Worm (Caenorhabditis elegans): ENCODE data around the gene Y75B7AL.2.
A peak's percentile ranks its signal among the peaks of the same experiment; 100 is the strongest.

Y75B7AL.2 gene

DNA sequence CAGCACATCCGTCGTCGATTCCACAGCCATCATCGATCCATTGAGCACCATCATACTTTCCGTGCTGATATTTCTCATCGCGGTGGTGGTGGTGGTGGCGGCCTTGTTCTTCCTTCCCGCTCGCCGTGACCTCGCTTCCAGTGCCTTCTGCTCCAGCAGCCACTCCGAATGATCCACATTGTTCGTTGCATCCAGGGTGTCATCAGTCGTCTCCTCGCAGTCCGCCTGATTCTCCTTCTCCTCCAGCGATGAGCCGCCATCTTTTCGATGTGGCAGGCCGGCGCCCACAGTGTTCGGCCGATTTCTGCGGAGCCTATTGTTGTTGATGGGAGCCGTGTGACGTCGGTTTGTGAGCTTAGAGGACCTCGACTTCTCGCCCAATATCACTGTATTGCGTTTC, 20.1 kb upstream of the Y75B7AL.2 start:
- no peak for TF ChIP-seq nhr-120 (GFP tag; IDR thresholded peaks at IDR 0.05)
- TF ChIP-seq egrh-3 (GFP tag; IDR thresholded peaks at IDR 0.05), result peak; percentile 51; the same call in 1 of the 2 replicates
- peak; percentile 84 for TF ChIP-seq zfh-2 (GFP tag; conservative IDR thresholded peaks at IDR 0.05)
- TF ChIP-seq mcd-1 (GFP tag; IDR thresholded peaks at IDR 0.05), result 0 out of 2 replicates have a peak, but pooled peaks have one; percentile 6

DNA sequence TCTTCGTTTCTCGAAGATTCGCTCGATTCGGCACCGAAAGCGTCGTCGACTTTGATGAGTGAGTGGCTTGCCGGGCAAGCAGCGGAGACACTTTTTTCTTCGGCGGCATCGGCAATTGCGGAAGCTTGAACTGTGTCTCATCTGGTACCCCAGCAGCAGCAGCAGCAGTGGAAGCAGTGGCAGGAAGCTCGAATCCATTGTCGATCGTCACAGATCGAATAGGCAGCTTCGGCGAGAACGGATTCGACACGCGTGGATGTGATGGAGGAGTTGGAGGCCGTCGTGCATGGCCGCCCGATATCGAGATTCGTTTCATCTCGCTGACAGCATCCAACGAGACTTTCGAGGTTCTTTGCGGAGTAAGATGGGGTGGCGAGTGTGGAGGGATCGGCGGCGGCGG, 17.1 kb upstream of the Y75B7AL.2 start:
- no peak for TF ChIP-seq Y53G8AR.9 (GFP tag; conservative IDR thresholded peaks at IDR 0.05)
- TF ChIP-seq zfh-2 (GFP tag; conservative IDR thresholded peaks at IDR 0.05), result peak; percentile 78

DNA sequence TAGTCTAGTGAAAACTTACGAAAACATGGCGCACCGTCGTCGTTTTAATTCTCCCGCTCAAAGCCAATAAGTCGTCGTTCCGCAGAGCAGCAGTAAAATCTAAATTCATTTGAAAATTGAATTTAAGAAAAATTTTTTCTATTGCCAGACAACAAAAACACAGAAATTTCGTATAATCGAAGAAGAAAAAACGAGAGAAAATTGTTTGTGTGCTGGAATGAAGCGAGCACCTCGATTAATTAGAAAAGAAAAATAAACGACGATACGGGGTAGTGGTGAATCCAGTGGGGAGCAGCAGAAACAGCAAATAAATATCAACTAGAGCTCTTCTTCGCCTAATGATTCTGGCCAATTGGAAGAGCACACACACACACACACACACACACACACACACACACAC, 13.0 kb upstream of the Y75B7AL.2 start, which contains the start of gene snt-3:
Gene snt-3 (minus strand): TSS at position 101 of the 400 bp plus-strand sequence.
- TF ChIP-seq F55B11.4 (tag; optimal IDR thresholded peaks at IDR 0.05; ENCODE audit: borderline replicate concordance, insufficient read depth) (no peak), ZK185.1 (tag; optimal IDR thresholded peaks at IDR 0.05; ENCODE audit: poor library complexity, severe bottlenecking) (no peak), ztf-6 (GFP tag; IDR thresholded peaks at IDR 0.05) (no peak), F49E8.2 (tag; optimal IDR thresholded peaks at IDR 0.05; ENCODE audit: insufficient read depth) (no peak), ets-4 (GFP tag; optimal IDR thresholded peaks at IDR 0.05) (no peak), Y56A3A.18 (GFP tag; IDR thresholded peaks at IDR 0.05) (no peak), egl-44 (GFP tag; IDR thresholded peaks at IDR 0.05) (no peak), Y95B8A.8 (GFP tag; IDR thresholded peaks at IDR 0.05) (no peak), lsy-27 (tag; optimal IDR thresholded peaks at IDR 0.05; ENCODE audit: borderline replicate concordance, insufficient read depth) (no peak), cebp-2 (GFP tag; IDR thresholded peaks at IDR 0.05) (no peak), Y79H2A.3 (GFP tag; conservative IDR thresholded peaks at IDR 0.05) (no peak), snpc-3.4 (tag; optimal IDR thresholded peaks at IDR 0.05) (no peak), die-1 (tag; optimal IDR thresholded peaks at IDR 0.05) (no peak), nhr-80 (tag; optimal IDR thresholded peaks at IDR 0.05) (no peak), ceh-40 (GFP tag; IDR thresholded peaks at IDR 0.05) (no peak), ztf-28 (GFP tag; IDR thresholded peaks at IDR 0.05) (no peak), nhr-120 (GFP tag; IDR thresholded peaks at IDR 0.05) (no peak), ama-1 (optimal IDR thresholded peaks at IDR 0.05) (no peak), ama-1 (GFP tag; optimal IDR thresholded peaks at IDR 0.05) (no peak), madf-10 (tag; optimal IDR thresholded peaks at IDR 0.05) (no peak)

DNA sequence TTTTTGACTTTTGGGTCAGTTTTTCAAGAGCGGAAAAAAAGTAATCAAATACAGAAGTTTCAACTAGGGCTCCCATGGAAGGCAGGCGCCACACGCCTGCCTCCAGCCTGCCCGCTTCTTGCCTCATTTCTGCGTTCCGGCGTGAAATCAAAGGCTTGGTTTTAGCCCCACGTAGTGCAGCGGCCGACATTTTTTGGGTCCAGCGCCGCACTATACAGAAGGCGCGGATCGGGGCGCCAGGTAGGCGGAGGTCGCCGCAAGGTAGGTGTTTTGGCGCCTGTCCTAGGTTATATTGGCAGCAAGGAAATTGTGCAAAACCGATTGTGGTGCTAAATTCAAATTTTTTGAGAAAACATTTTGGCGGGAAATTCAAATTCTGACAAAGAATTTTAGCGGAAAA, 10.2 kb upstream of the Y75B7AL.2 start:
- TF ChIP-seq zfh-2 (GFP tag; conservative IDR thresholded peaks at IDR 0.05), result peak; percentile 80
- TF ChIP-seq egrh-3 (GFP tag; IDR thresholded peaks at IDR 0.05), result peak; percentile 28; the same call in 1 of the 2 replicates
- TF ChIP-seq F23B12.7 (tag; optimal IDR thresholded peaks at IDR 0.05; ENCODE audit: insufficient read depth), result no peak
- TF ChIP-seq nfyb-1 (GFP tag; IDR thresholded peaks at IDR 0.05), result no peak
- no peak for TF ChIP-seq snpc-4 (GFP tag; optimal IDR thresholded peaks at IDR 0.05)
- TF ChIP-seq snpc-4 (tag; optimal IDR thresholded peaks at IDR 0.05), result peak in 1 of 4 experiments; percentile 47

DNA sequence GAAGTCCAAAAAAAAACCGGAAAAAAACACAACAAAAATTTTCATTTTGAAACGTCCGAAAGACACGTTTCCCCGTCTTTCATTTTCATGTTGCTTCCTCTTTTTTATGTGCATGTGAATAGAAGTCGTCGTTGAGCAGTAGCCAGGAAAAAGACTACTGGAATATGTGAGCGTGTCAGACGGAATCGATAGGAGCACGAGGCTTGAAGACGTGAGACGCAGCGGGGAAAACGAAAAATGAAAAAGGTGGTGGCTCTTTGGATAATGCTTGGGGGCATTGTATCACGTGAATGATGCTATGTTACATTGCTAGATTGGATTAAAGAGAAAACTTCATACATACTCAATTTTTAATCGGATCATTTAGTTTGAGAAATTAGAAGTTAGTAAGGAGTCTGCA, 8.1 kb upstream of the Y75B7AL.2 start:
- no peak for TF ChIP-seq cebp-1 (GFP tag; IDR thresholded peaks at IDR 0.05)
- TF ChIP-seq cebp-1 (tag; optimal IDR thresholded peaks at IDR 0.05), result peak; percentile 13
- peak; percentile 42; the same call in 1 of the 2 replicates for TF ChIP-seq hmg-1.2 (GFP tag; IDR thresholded peaks at IDR 0.05)
- no peak for TF ChIP-seq K11D2.4 (GFP tag; IDR thresholded peaks at IDR 0.05)
- TF ChIP-seq lin-35 (GFP tag; optimal IDR thresholded peaks at IDR 0.05), result peak in 1 of 3 experiments; percentile 25
- no peak for TF ChIP-seq Y56A3A.18 (GFP tag; IDR thresholded peaks at IDR 0.05)

Data from whole organism, young adult.